Worm (Caenorhabditis elegans) whole organism, L3 larva: ENCODE results near the gene swan-2.

Experiments
- R02D3.7 ChIP-seq: fragments of 150-350 bp; optimal IDR thresholded peaks from 2 replicates; lab custom pipeline; 2014; ENCODE audit warnings: missing biosample characterization, missing genetic modification characterization
- ama-1 ChIP-seq: fragments of 150-350 bp; optimal IDR thresholded peaks from 2 replicates; lab custom pipeline; 2018
- elt-1 ChIP-seq: fragments of 150-350 bp; optimal IDR thresholded peaks from 2 replicates; lab custom pipeline; 2014; ENCODE audit warnings: missing biosample characterization, missing genetic modification characterization
- hmg-11 ChIP-seq: sonication (generic microtip); optimal IDR thresholded peaks from 2 replicates; lab custom pipeline; 2016; ENCODE audit warnings: missing genetic modification characterization, missing compliant biosample characterization
- lin-15B ChIP-seq: fragments of 150-350 bp; optimal IDR thresholded peaks from 2 replicates; lab custom pipeline; 2014; ENCODE audit warnings: missing biosample characterization, missing genetic modification characterization
- lin-39 ChIP-seq: fragments of 150-350 bp; optimal IDR thresholded peaks from 2 replicates; lab custom pipeline; 2018; ENCODE audit warnings: missing biosample characterization, missing genetic modification reagents, missing genetic modification characterization
- mdl-1 ChIP-seq: fragments of 150-350 bp; optimal IDR thresholded peaks from 2 replicates; lab custom pipeline; 2014; ENCODE audit warnings: missing biosample characterization, missing genetic modification characterization
- nfya-1 ChIP-seq: sonication (generic microtip); optimal IDR thresholded peaks from 2 replicates; lab custom pipeline; 2017; ENCODE audit warnings: missing genetic modification characterization, mild to moderate bottlenecking, missing compliant biosample characterization, antibody characterized with exemption, moderate library complexity; ENCODE audit not compliant: insufficient read depth
- pqm-1 ChIP-seq: fragments of 150-350 bp; optimal IDR thresholded peaks from 2 replicates; lab custom pipeline; 2017; ENCODE audit warnings: missing biosample characterization, missing genetic modification characterization, inconsistent platforms
- zag-1 ChIP-seq: fragments of 150-350 bp; optimal IDR thresholded peaks from 2 replicates; lab custom pipeline; 2014; ENCODE audit warnings: missing biosample characterization, missing genetic modification characterization

ce11 chrV:13775529-13775928, 28.6 kb downstream of the swan-2 start, which contains the start of gene F53C11.1:
- TF ChIP-seq pqm-1 (tag; lab: Kevin White, UChicago) = peak; percentile 73
- TF ChIP-seq zag-1 (tag; lab: Kevin White, UChicago) = no peak
- TF ChIP-seq nfya-1 (tag; lab: Kevin White, UChicago) = no peak
- TF ChIP-seq mdl-1 (tag; lab: Kevin White, UChicago) = no peak
- no peak for TF ChIP-seq ama-1 (lab: Kevin White, UChicago)
- TF ChIP-seq hmg-11 (tag; lab: Kevin White, UChicago) = no peak
- TF ChIP-seq elt-1 = no peak
- TF ChIP-seq R02D3.7 = no peak
- no peak for TF ChIP-seq lin-39 (tag; lab: Kevin White, UChicago)
- TF ChIP-seq lin-15B (tag; lab: Kevin White, UChicago) = no peak
